Worm (Caenorhabditis elegans) whole organism, L1 larva: ENCODE data around the gene hrg-6.

Experiments used
- C04F5.9 ChIP-seq: sonication (generic microtip); optimal IDR thresholded peaks from 2 replicates; lab custom pipeline; 2016; ENCODE audit warnings: missing genetic modification characterization, missing compliant biosample characterization
- C16A3.4 ChIP-seq: fragments of 150-350 bp; optimal IDR thresholded peaks from 2 replicates; lab custom pipeline; 2014; ENCODE audit warnings: missing biosample characterization, missing genetic modification characterization
- C34B4.2 ChIP-seq: sonication (generic microtip); optimal IDR thresholded peaks from 2 replicates; lab custom pipeline; 2017; ENCODE audit warnings: mild to moderate bottlenecking, missing genetic modification characterization, missing compliant biosample characterization
- Y116A8C.19 ChIP-seq: sonication (generic microtip); optimal IDR thresholded peaks from 2 replicates; lab custom pipeline; 2016; ENCODE audit warnings: missing compliant biosample characterization, missing genetic modification characterization, borderline replicate concordance
- aha-1 ChIP-seq: fragments of 150-350 bp; optimal IDR thresholded peaks from 2 replicates; lab custom pipeline; 2014; ENCODE audit warnings: missing biosample characterization, missing genetic modification characterization
- aly-2 ChIP-seq: fragments of 150-350 bp; optimal IDR thresholded peaks from 2 replicates; lab custom pipeline; 2014; ENCODE audit warnings: missing biosample characterization, missing genetic modification characterization
- ama-1 ChIP-seq: fragments of 150-350 bp; optimal IDR thresholded peaks from 2 replicates; lab custom pipeline; 2014
- ceh-82 ChIP-seq, 3 experiments: fragments of 150-350 bp in 1 of 3; sonication (generic microtip) in 2 of 3; optimal IDR thresholded peaks; 2 replicates each; lab custom pipeline; 2014 to 2017; ENCODE audit warnings: missing biosample characterization in 3 of 3, missing genetic modification characterization in 3 of 3
- ceh-88 ChIP-seq: fragments of 200-800 bp; sonication (Bioruptor generic); IDR thresholded peaks from 2 replicates; pipeline ENCODE4 v1.3.6; 2022; ENCODE audit warnings: missing genetic modification characterization, missing compliant biosample characterization
- ceh-90 ChIP-seq: sonication (generic microtip); optimal IDR thresholded peaks from 2 replicates; lab custom pipeline; 2016; ENCODE audit warnings: missing genetic modification characterization, missing compliant biosample characterization
- ces-1 ChIP-seq: fragments of 150-350 bp; optimal IDR thresholded peaks from 2 replicates; lab custom pipeline; 2014; ENCODE audit warnings: missing biosample characterization, missing genetic modification reagents, missing genetic modification characterization
- dpl-1 ChIP-seq, 3 experiments: fragments of 150-350 bp in 2 of 3; sonication (generic microtip) in 1 of 3; optimal IDR thresholded peaks; 2 replicates each; lab custom pipeline; 2014 to 2017; ENCODE audit warnings: missing biosample characterization in 3 of 3, missing genetic modification characterization in 3 of 3, missing genetic modification reagents in 3 of 3
- efl-3 ChIP-seq: fragments of 200-800 bp; sonication (Bioruptor generic); optimal IDR thresholded peaks from 2 replicates; lab custom pipeline; 2018; ENCODE audit warnings: mild to moderate bottlenecking, missing genetic modification characterization, missing compliant biosample characterization
- egl-27 ChIP-seq, 2 experiments: fragments of 150-350 bp in 1 of 2; sonication (generic microtip); optimal IDR thresholded peaks; 3 replicates each; lab custom pipeline; 2017 to 2018; ENCODE audit warnings: missing biosample characterization in 2 of 2, missing genetic modification characterization in 2 of 2, missing genetic modification reagents in 2 of 2
- elt-3 ChIP-seq, 6 experiments: fragments of 150-350 bp in 1 of 6; sonication (generic microtip); optimal IDR thresholded peaks; 2 replicates each; lab custom pipeline; 2017 to 2018; ENCODE audit warnings: missing biosample characterization in 6 of 6, missing genetic modification characterization in 6 of 6, inconsistent platforms in 1 of 6
- fkh-4 ChIP-seq: sonication (generic microtip); optimal IDR thresholded peaks from 2 replicates; lab custom pipeline; 2016; ENCODE audit warnings: missing compliant biosample characterization, missing genetic modification characterization, borderline replicate concordance
- fkh-8 ChIP-seq: sonication (generic microtip); optimal IDR thresholded peaks from 2 replicates; lab custom pipeline; 2016; ENCODE audit warnings: mild to moderate bottlenecking, missing genetic modification characterization, missing compliant biosample characterization
- fos-1 ChIP-seq: fragments of 150-350 bp; optimal IDR thresholded peaks from 2 replicates; lab custom pipeline; 2014; ENCODE audit warnings: missing biosample characterization, missing genetic modification characterization
- grh-1 ChIP-seq: fragments of 200-800 bp; sonication (Bioruptor generic); IDR thresholded peaks from 2 replicates; pipeline ENCODE4 v1.3.6; 2022; ENCODE audit warnings: missing genetic modification reagents, missing genetic modification characterization, missing compliant biosample characterization
- hlh-4 ChIP-seq: sonication (generic microtip); optimal IDR thresholded peaks from 2 replicates; lab custom pipeline; 2016; ENCODE audit warnings: mild to moderate bottlenecking, missing genetic modification characterization, missing compliant biosample characterization
- hpl-2 ChIP-seq: fragments of 150-350 bp; optimal IDR thresholded peaks from 2 replicates; lab custom pipeline; 2014; ENCODE audit warnings: missing biosample characterization, missing genetic modification reagents, missing genetic modification characterization
- irx-1 ChIP-seq: sonication (generic microtip); optimal IDR thresholded peaks from 2 replicates; lab custom pipeline; 2016; ENCODE audit warnings: missing genetic modification characterization, missing compliant biosample characterization
- isw-1 ChIP-seq: fragments of 200-800 bp; sonication (Bioruptor generic); IDR thresholded peaks from 2 replicates; pipeline ENCODE4 v1.3.6; 2022; ENCODE audit warnings: missing genetic modification characterization, missing compliant biosample characterization
- jun-1 ChIP-seq: fragments of 150-350 bp; optimal IDR thresholded peaks from 2 replicates; lab custom pipeline; 2014; ENCODE audit warnings: missing biosample characterization, missing genetic modification reagents, missing genetic modification characterization
- lin-13 ChIP-seq: fragments of 150-350 bp; optimal IDR thresholded peaks from 2 replicates; lab custom pipeline; 2014; ENCODE audit warnings: missing biosample characterization, missing genetic modification reagents, missing genetic modification characterization
- lin-15B ChIP-seq: fragments of 150-350 bp; sonication (generic microtip); optimal IDR thresholded peaks from 3 replicates; lab custom pipeline; 2014; ENCODE audit warnings: missing biosample characterization, missing genetic modification characterization
- lin-35 ChIP-seq, 2 experiments: fragments of 150-350 bp; optimal IDR thresholded peaks; 2 replicates each; lab custom pipeline; 2014; ENCODE audit warnings: missing biosample characterization in 2 of 2, missing genetic modification characterization in 2 of 2, missing genetic modification reagents in 2 of 2
- nhr-11 ChIP-seq: fragments of 150-350 bp; optimal IDR thresholded peaks from 2 replicates; lab custom pipeline; 2014; ENCODE audit warnings: missing biosample characterization, missing genetic modification characterization
- nhr-19 ChIP-seq: fragments of 200-800 bp; sonication (Bioruptor generic); conservative IDR thresholded peaks from 2 replicates; pipeline ENCODE4 v1.3.6; 2022; ENCODE audit warnings: missing genetic modification characterization, missing compliant biosample characterization
- nhr-20 ChIP-seq: sonication (generic microtip); optimal IDR thresholded peaks from 2 replicates; lab custom pipeline; 2016; ENCODE audit warnings: mild to moderate bottlenecking, missing genetic modification characterization, missing compliant biosample characterization
- nhr-237 ChIP-seq: fragments of 150-350 bp; optimal IDR thresholded peaks from 2 replicates; lab custom pipeline; 2014; ENCODE audit warnings: missing biosample characterization, missing genetic modification characterization
- nhr-47 ChIP-seq: sonication (generic microtip); optimal IDR thresholded peaks from 2 replicates; lab custom pipeline; 2016; ENCODE audit warnings: mild to moderate bottlenecking, missing genetic modification characterization, moderate library complexity, missing compliant biosample characterization
- nhr-76 ChIP-seq: sonication (generic microtip); optimal IDR thresholded peaks from 2 replicates; lab custom pipeline; 2017; ENCODE audit warnings: missing biosample characterization, missing genetic modification characterization
- nhr-77 ChIP-seq: fragments of 150-350 bp; optimal IDR thresholded peaks from 2 replicates; lab custom pipeline; 2014; ENCODE audit warnings: missing biosample characterization, missing genetic modification characterization
- nhr-90 ChIP-seq: sonication (generic microtip); optimal IDR thresholded peaks from 2 replicates; lab custom pipeline; 2016; ENCODE audit warnings: mild to moderate bottlenecking, missing genetic modification characterization, missing compliant biosample characterization; ENCODE audit not compliant: poor library complexity
- pax-3 ChIP-seq: fragments of 200-800 bp; sonication (Bioruptor generic); optimal IDR thresholded peaks from 2 replicates; lab custom pipeline; 2018; ENCODE audit warnings: mild to moderate bottlenecking, missing genetic modification characterization, moderate library complexity, missing compliant biosample characterization
- pqm-1 ChIP-seq: sonication (generic microtip); optimal IDR thresholded peaks from 3 replicates; lab custom pipeline; 2017; ENCODE audit warnings: missing biosample characterization, missing genetic modification characterization
- rnt-1 ChIP-seq: sonication (generic microtip); optimal IDR thresholded peaks from 2 replicates; lab custom pipeline; 2016; ENCODE audit warnings: mild to moderate bottlenecking, missing genetic modification characterization, moderate library complexity, missing compliant biosample characterization
- skn-1 ChIP-seq: fragments of 150-350 bp; optimal IDR thresholded peaks from 2 replicates; lab custom pipeline; 2014; ENCODE audit warnings: missing biosample characterization, missing genetic modification characterization
- snpc-4 ChIP-seq: fragments of 150-350 bp; optimal IDR thresholded peaks from 2 replicates; lab custom pipeline; 2014; ENCODE audit warnings: missing biosample characterization, missing genetic modification characterization
- snu-23 ChIP-seq: sonication (generic microtip); optimal IDR thresholded peaks from 2 replicates; lab custom pipeline; 2016; ENCODE audit warnings: missing genetic modification characterization, missing compliant biosample characterization
- sox-4 ChIP-seq: sonication (generic microtip); optimal IDR thresholded peaks from 2 replicates; lab custom pipeline; 2016; ENCODE audit warnings: missing genetic modification characterization, missing compliant biosample characterization
- sptf-1 ChIP-seq: fragments of 150-350 bp; optimal IDR thresholded peaks from 2 replicates; lab custom pipeline; 2014; ENCODE audit warnings: missing biosample characterization, missing genetic modification characterization
- tlp-1 ChIP-seq: fragments of 150-350 bp; optimal IDR thresholded peaks from 2 replicates; lab custom pipeline; 2014; ENCODE audit warnings: missing biosample characterization, missing genetic modification characterization
- unc-30 ChIP-seq: sonication (generic microtip); optimal IDR thresholded peaks from 2 replicates; lab custom pipeline; 2017; ENCODE audit warnings: missing biosample characterization, missing genetic modification characterization
- unc-62 ChIP-seq: fragments of 150-350 bp; optimal IDR thresholded peaks from 2 replicates; lab custom pipeline; 2014; ENCODE audit warnings: missing biosample characterization, missing genetic modification reagents, missing genetic modification characterization
- unc-86 ChIP-seq: sonication (generic microtip); optimal IDR thresholded peaks from 2 replicates; lab custom pipeline; 2016; ENCODE audit warnings: missing genetic modification characterization, missing compliant biosample characterization
- unc-98 ChIP-seq: fragments of 200-800 bp; sonication (Bioruptor generic); IDR thresholded peaks from 2 replicates; pipeline ENCODE4 v1.3.6; 2022; ENCODE audit warnings: missing genetic modification characterization, missing compliant biosample characterization
- vab-15 ChIP-seq: sonication (generic microtip); optimal IDR thresholded peaks from 2 replicates; lab custom pipeline; 2017; ENCODE audit warnings: missing genotype, mild to moderate bottlenecking, missing genetic modification characterization, missing compliant biosample characterization
- xbp-1 ChIP-seq: sonication (generic microtip); optimal IDR thresholded peaks from 2 replicates; lab custom pipeline; 2016; ENCODE audit warnings: missing genetic modification characterization, missing compliant biosample characterization
- zag-1 ChIP-seq: fragments of 150-350 bp; optimal IDR thresholded peaks from 2 replicates; lab custom pipeline; 2014; ENCODE audit warnings: missing biosample characterization, missing genetic modification characterization
- zip-4 ChIP-seq: fragments of 200-800 bp; sonication (Bioruptor generic); optimal IDR thresholded peaks from 2 replicates; lab custom pipeline; 2018; ENCODE audit warnings: mild to moderate bottlenecking, missing genetic modification characterization, moderate library complexity, missing compliant biosample characterization
- ztf-11 ChIP-seq, 2 experiments: sonication (generic microtip); optimal IDR thresholded peaks; 2 replicates each; lab custom pipeline; 2016 to 2017; ENCODE audit warnings: missing genetic modification characterization in 2 of 2, missing biosample characterization in 1 of 2, missing compliant biosample characterization in 1 of 2
- ztf-4 ChIP-seq: fragments of 150-350 bp; optimal IDR thresholded peaks from 2 replicates; lab custom pipeline; 2014; ENCODE audit warnings: missing biosample characterization, missing genetic modification characterization

Gene hrg-6

DNA sequence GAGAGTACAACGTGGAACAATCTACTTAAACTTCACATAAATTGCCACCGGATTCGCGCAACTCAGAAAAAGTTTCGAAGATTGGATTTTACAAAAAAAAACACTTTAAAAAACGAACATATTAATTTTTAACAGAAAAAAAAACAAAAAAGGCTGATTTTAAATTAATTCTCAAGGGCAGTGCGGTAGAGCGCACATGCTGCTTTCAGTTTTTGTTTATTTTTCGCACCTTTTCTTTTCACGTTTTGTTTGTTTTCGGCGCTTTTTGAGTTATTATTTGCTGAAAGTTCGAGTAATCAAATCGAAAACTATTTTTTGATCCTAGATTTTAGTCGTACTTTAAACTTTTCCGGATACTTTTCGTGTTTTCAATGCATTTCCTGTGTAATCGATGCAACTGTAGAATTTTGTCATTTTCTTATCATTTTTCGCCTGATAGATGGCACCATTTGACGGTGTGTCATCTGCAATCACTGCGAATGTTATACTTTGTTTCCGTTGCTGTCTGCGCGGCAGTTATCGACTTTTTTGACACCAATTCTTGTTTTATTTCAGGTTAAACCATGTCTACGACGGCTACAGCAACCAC, 12.3 kb upstream of the hrg-6 start, which contains the start of gene F13H10.8 (continued):
- TF ChIP-seq ceh-88 (GFP tag; lab: Robert Waterston, UW) (no peak), lin-15B (peak; percentile 18), unc-98 (GFP tag; lab: Robert Waterston, UW) (no peak), sptf-1 (tag; lab: Kevin White, UChicago) (no peak), nhr-47 (tag; lab: Kevin White, UChicago) (peak; percentile 24), grh-1 (GFP tag; lab: Robert Waterston, UW) (no peak), sox-4 (tag; lab: Kevin White, UChicago) (no peak), nhr-20 (tag; lab: Kevin White, UChicago) (peak; percentile 54), lin-13 (GFP tag; lab: Kevin White, UChicago) (no peak), ama-1 (lab: Kevin White, UChicago) (no peak), ceh-90 (tag; lab: Kevin White, UChicago) (no peak), unc-30 (tag; lab: Kevin White, UChicago) (no peak), fkh-4 (tag; lab: Kevin White, UChicago) (no peak), zag-1 (tag; lab: Kevin White, UChicago) (no peak), ces-1 (GFP tag; lab: Kevin White, UChicago) (no peak), rnt-1 (tag; lab: Kevin White, UChicago) (no peak), fkh-8 (tag; lab: Kevin White, UChicago) (no peak), C34B4.2 (no peak), egl-27 (tag; optimal IDR thresholded peaks at IDR 0.05; lab: Kevin White, UChicago) (no peak), nhr-237 (tag; lab: Kevin White, UChicago) (no peak), vab-15 (tag; lab: Kevin White, UChicago) (no peak), aly-2 (no peak), nhr-77 (peak; percentile 1), jun-1 (tag; lab: Kevin White, UChicago) (no peak), nhr-76 (no peak), snu-23 (GFP tag; lab: Kevin White, UChicago) (peak; percentile 31), unc-86 (tag; lab: Kevin White, UChicago) (no peak), ztf-11 (tag; optimal IDR thresholded peaks at IDR 0.05; lab: Kevin White, UChicago) (no peak), pax-3 (tag; lab: Kevin White, UChicago) (no peak), hpl-2 (GFP tag; lab: Kevin White, UChicago) (no peak), snpc-4 (peak; percentile 24), nhr-19 (GFP tag; lab: Robert Waterston, UW) (no peak), tlp-1 (tag; lab: Kevin White, UChicago) (no peak), nhr-90 (tag; lab: Kevin White, UChicago) (no peak), xbp-1 (tag; lab: Kevin White, UChicago) (peak; percentile 31), ceh-82 (tag; optimal IDR thresholded peaks at IDR 0.05; lab: Kevin White, UChicago) (peak in 1 of 3 experiments; percentile 21), ztf-4 (no peak), pqm-1 (tag; lab: Kevin White, UChicago) (no peak), lin-35 (GFP tag; optimal IDR thresholded peaks at IDR 0.05; lab: Kevin White, UChicago) (peak; percentile 36 to 38), isw-1 (GFP tag; lab: Robert Waterston, UW) (no peak), aha-1 (tag; lab: Kevin White, UChicago) (no peak), elt-3 (tag; optimal IDR thresholded peaks at IDR 0.05; lab: Kevin White, UChicago) (no peak), zip-4 (GFP tag; lab: Kevin White, UChicago) (no peak), irx-1 (tag; lab: Kevin White, UChicago) (no peak), dpl-1 (GFP tag; optimal IDR thresholded peaks at IDR 0.05; lab: Kevin White, UChicago) (peak; percentile 19 to 48 (median 20)), unc-62 (GFP tag; lab: Kevin White, UChicago) (no peak), fos-1 (tag; lab: Kevin White, UChicago) (no peak), skn-1 (tag; lab: Kevin White, UChicago) (no peak), C04F5.9 (tag; lab: Kevin White, UChicago) (no peak), C16A3.4 (tag; lab: Kevin White, UChicago) (peak; percentile 10), efl-3 (no peak), hlh-4 (tag; lab: Kevin White, UChicago) (no peak), nhr-11 (tag; lab: Kevin White, UChicago) (no peak), Y116A8C.19 (tag; lab: Kevin White, UChicago) (no peak)
